Fruit fly (Drosophila melanogaster) whole organism, adult: Measurements from ENCODE around the gene CG31248.

Source experiments
- CG11617 ChIP-seq: fragments of 200-800 bp; sonication (Bioruptor generic); optimal IDR thresholded peaks from 2 replicates; lab custom pipeline; 2017; ENCODE audit warnings: mild to moderate bottlenecking, missing biosample characterization, missing genetic modification reagents, missing genetic modification characterization
- CG12768 ChIP-seq: fragments of 200-800 bp; sonication (Bioruptor generic); optimal IDR thresholded peaks from 2 replicates; lab custom pipeline; 2017; ENCODE audit warnings: missing biosample characterization, missing genetic modification characterization, mild to moderate bottlenecking, moderate library complexity, missing genetic modification reagents
- CG5204 ChIP-seq: fragments of 200-800 bp; sonication (Bioruptor generic); optimal IDR thresholded peaks from 2 replicates; lab custom pipeline; 2016; ENCODE audit warnings: missing biosample characterization, missing genetic modification characterization
- CG7101 ChIP-seq: fragments of 200-800 bp; sonication (Bioruptor generic); optimal IDR thresholded peaks from 2 replicates; lab custom pipeline; 2018; ENCODE audit warnings: missing biosample characterization, mild to moderate bottlenecking, missing genetic modification characterization, moderate library complexity
- Mnt ChIP-seq: fragments of 200-800 bp; sonication (Bioruptor generic); optimal IDR thresholded peaks from 2 replicates; lab custom pipeline; 2016; ENCODE audit warnings: missing biosample characterization, mild to moderate bottlenecking, missing genetic modification characterization
- bab1 ChIP-seq: fragments of 200-800 bp; sonication (Bioruptor generic); optimal IDR thresholded peaks from 3 replicates; lab custom pipeline; 2019; ENCODE audit warnings: missing biosample characterization, mild to moderate bottlenecking, missing genetic modification characterization, moderate library complexity
- kay ChIP-seq: fragments of 200-800 bp; sonication (Bioruptor generic); peaks from one replicate; lab custom pipeline; 2016; ENCODE audit warnings: missing biosample characterization, missing genetic modification characterization, borderline replicate concordance

dm6 chr3R:7127966-7128365 lies 1.2 kb upstream of the CG31248 start, which contains the start of gene CG10068:
- TF ChIP-seq kay (GFP tag; lab: Kevin White, UChicago) (peak; percentile 94), CG7101 (peak; percentile 91), CG12768 (peak; percentile 85), CG11617 (peak; percentile 91), CG5204 (peak; percentile 88), Mnt (GFP tag; lab: Kevin White, UChicago) (peak; percentile 86), bab1 (GFP tag; lab: Kevin White, UChicago) (peak; percentile 93)
